Fruit fly (Drosophila melanogaster) ovary, adult (tissue): ENCODE data around the gene CG4194.

Experiments used
- CG17801 ChIP-seq: fragments of 200-800 bp; optimal IDR thresholded peaks from 2 replicates; lab custom pipeline; 2019; ENCODE audit warnings: missing biosample characterization, mild to moderate bottlenecking, missing genetic modification characterization, moderate library complexity; ENCODE audit not compliant: partially characterized antibody

Gene CG4194

dm6 chrX:2050070-2050899 lies 18.1 kb upstream of the CG4194 start, which contains the start of gene moody:
Gene moody (minus strand): TSS chrX:2050120.
- peak; percentile 98 for TF ChIP-seq CG17801 (GFP tag; lab: Kevin White, UChicago)

DNA sequence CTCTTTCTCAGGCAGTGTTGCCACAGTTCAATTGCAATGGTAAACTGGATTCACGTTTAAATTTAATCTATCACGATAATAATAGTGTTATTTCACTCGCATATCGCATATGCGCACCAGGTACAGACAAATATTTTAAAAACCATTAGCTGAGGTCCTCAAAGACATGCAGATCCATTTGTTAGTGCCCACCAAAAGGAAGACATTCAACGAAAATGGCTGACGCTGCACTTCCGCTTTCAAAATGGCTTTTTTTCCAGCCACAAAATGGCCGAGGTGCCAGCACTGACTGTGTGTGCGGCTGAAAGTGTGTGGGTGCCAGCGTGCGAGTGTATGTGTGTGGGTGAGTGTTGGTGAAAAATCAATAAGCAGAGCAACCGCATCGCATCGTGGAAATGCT lies 7.3 kb upstream of the CG4194 start:
- TF ChIP-seq CG17801 (GFP tag; lab: Kevin White, UChicago) = no peak

- TF ChIP-seq CG17801 (GFP tag; lab: Kevin White, UChicago) = no peak
Measured at dm6 chrX:2061849-2062248, 6.5 kb upstream of the CG4194 start, which contains the start of gene Sik2. Gene Sik2 (minus strand): TSS chrX:2061915.

dm6 chrX:2065073-2065472 lies 3.3 kb upstream of the CG4194 start, which contains the start of gene CG4281:
Gene CG4281 (minus strand): TSS chrX:2065142.
- peak; percentile 59 for TF ChIP-seq CG17801 (GFP tag; lab: Kevin White, UChicago)

- TF ChIP-seq CG17801 (GFP tag; lab: Kevin White, UChicago) = no peak
Measured at dm6 chrX:2066259-2066658, 2.1 kb upstream of the CG4194 start, which contains the start of gene CG14054. Gene CG14054 (minus strand): TSS chrX:2066359.

DNA sequence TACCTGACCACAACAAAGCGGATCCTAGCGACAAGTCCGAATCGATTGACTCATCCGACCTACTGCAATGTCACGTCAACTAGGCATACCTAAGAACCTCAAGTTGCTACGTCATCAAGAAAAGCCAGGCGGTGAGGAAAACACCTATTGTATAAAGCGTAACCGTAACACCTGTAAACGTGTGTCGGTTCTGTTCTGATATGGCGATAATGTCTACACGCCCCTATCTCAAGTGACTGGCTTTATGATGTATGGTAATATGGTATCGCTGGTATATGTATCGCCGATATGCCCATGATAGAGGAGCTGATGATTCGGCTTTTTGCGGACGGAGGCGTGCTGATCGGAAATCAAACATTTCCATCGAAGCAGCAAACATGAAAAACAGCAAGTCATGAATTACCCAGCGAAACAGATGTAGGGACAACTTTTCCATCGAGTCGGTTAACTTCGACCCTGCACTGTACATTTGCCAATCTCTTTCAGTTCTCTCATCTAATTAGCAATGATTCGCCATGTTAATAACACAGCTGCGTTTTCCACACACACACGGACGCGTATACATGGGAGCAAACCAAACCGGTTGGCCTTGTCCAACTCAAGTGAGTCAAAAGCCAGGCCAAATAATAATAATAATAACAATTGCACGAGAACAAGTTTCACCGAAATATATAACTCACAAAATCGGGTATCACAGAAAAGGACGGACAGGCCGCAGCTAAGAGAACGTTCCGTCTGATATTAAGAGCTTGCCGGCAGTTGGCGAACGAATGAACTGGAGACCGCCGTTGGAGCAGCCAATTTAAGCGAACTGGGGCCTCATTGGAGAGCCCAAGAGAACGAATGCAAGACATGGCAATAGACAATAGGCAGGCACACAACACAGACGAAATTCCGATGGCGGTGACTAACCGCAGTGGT lies 1.7 kb downstream of the CG4194 start:
- TF ChIP-seq CG17801 (GFP tag; lab: Kevin White, UChicago) = peak; percentile 22

- peak; percentile 72 for TF ChIP-seq CG17801 (GFP tag; lab: Kevin White, UChicago)
Measured at dm6 chrX:2070708-2071063, 2.3 kb downstream of the CG4194 start.

- TF ChIP-seq CG17801 (GFP tag; lab: Kevin White, UChicago) = no peak
Measured at dm6 chrX:2071878-2072817, 3.8 kb downstream of the CG4194 start, which contains the start of gene Rtca. Gene Rtca (plus strand): TSS chrX:2072413.

- TF ChIP-seq CG17801 (GFP tag; lab: Kevin White, UChicago) = peak; percentile 55
Measured at dm6 chrX:2073325-2073724, 4.9 kb downstream of the CG4194 start, which contains the start of gene CG4199. Gene CG4199 (minus strand): TSS chrX:2073483.

DNA sequence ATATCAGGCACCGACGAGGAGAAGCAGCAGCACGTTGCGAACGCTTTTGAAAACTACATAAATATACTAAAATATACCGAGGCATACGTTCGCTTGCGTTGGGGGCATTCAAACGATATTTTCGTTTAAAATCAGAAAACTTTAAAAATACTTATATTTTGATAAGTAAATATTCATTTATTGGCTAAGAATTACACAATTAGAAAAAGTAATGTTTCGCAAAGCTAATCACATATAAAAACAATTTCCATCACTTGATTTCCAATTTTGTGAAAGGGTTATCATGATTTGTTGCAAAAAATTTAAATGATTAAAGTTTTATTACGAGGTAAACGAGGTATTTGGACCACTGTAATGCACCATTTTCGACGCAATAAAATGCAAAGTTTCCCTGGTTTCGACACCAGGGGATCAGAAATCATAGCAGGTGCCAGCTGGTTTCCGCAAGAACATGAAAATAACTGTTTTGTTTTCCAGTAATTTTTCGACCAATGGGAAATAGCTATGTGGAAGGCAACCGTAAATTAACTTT lies 7.5 kb downstream of the CG4194 start, which contains the start of gene CG4045:
Gene CG4045 (minus strand): TSS at position 55 of the 532 bp plus-strand sequence.
- peak; percentile 77 for TF ChIP-seq CG17801 (GFP tag; lab: Kevin White, UChicago)

dm6 chrX:2076412-2077357 lies 8.3 kb downstream of the CG4194 start, which contains the start of gene CG4025:
Gene CG4025 (plus strand): TSS chrX:2076966.
- TF ChIP-seq CG17801 (GFP tag; lab: Kevin White, UChicago) = no peak

- peak; percentile 88 for TF ChIP-seq CG17801 (GFP tag; lab: Kevin White, UChicago)
Measured at dm6 chrX:2080367-2080927, 12.1 kb downstream of the CG4194 start, which contains the start of the genes CG16903 and Unc-76. Gene CG16903 (minus strand): TSS chrX:2080405. Gene Unc-76 (plus strand): TSS chrX:2080610.
